Fruit fly (Drosophila melanogaster): ENCODE measurements around the gene ND-20L.
A peak's percentile ranks its signal among the peaks of the same experiment; 100 is the strongest.

ND-20L gene

dm6 chr3R:29519332-29519731 is 3.8 kb downstream of the ND-20L start (continued):
- TF ChIP-seq Blimp-1 (GFP tag; optimal IDR thresholded peaks at IDR 0.05): peak; percentile 42
- TF ChIP-seq ara (GFP tag; IDR thresholded peaks at IDR 0.05): 0 out of 2 replicates have a peak, but pooled peaks have one; percentile 28
- TF ChIP-seq CG14441 (GFP tag; IDR thresholded peaks at IDR 0.05): peak; percentile 46
- peak; percentile 31 for TF ChIP-seq PHDP (tag; optimal IDR thresholded peaks at IDR 0.05)
- no peak for TF ChIP-seq pros (GFP tag; optimal IDR thresholded peaks at IDR 0.05)
- no peak for TF ChIP-seq CG7963 (GFP tag; IDR thresholded peaks at IDR 0.05; ENCODE audit: partially characterized antibody)
- no peak for TF ChIP-seq CG3407 (GFP tag; optimal IDR thresholded peaks at IDR 0.05)
- TF ChIP-seq CG10979 (tag; optimal IDR thresholded peaks at IDR 0.05): peak; percentile 53
- peak; percentile 11 for TF ChIP-seq CG2678 (tag; optimal IDR thresholded peaks at IDR 0.05)
- TF ChIP-seq Stat92E (GFP tag; optimal IDR thresholded peaks at IDR 0.05): no peak
- no peak for TF ChIP-seq wor (GFP tag; IDR thresholded peaks at IDR 0.05)
- TF ChIP-seq Ptx1 (GFP tag; IDR thresholded peaks at IDR 0.05): peak; percentile 30; the same call in 1 of the 2 replicates
- TF ChIP-seq CG7839 (tag; optimal IDR thresholded peaks at IDR 0.05): peak; percentile 38
- TF ChIP-seq unc-4 (GFP tag; IDR thresholded peaks at IDR 0.05; ENCODE audit: partially characterized antibody): no peak
- TF ChIP-seq zen (tag; optimal IDR thresholded peaks at IDR 0.05): peak; percentile 78
- no peak for TF ChIP-seq zen2 (GFP tag; IDR thresholded peaks at IDR 0.05; ENCODE audit: partially characterized antibody)
- peak; percentile 63 for TF ChIP-seq Drgx (GFP tag; IDR thresholded peaks at IDR 0.05)
- TF ChIP-seq pan (optimal IDR thresholded peaks at IDR 0.05): no peak
- TF ChIP-seq pan (GFP tag; optimal IDR thresholded peaks at IDR 0.05 in 1 of 2, IDR thresholded peaks at IDR 0.05 in 1 of 2): peak in 1 of 2 experiments; percentile 46
- TF ChIP-seq CG1233 (GFP tag; optimal IDR thresholded peaks at IDR 0.05): no peak
- TF ChIP-seq B-H1 (GFP tag; IDR thresholded peaks at IDR 0.05): 0 out of 3 replicates have a peak, but pooled peaks have one; percentile 17
- TF ChIP-seq CG13775 (GFP tag; optimal IDR thresholded peaks at IDR 0.05): peak; percentile 39
- TF ChIP-seq CG12104 (GFP tag; optimal IDR thresholded peaks at IDR 0.05): no peak
- TF ChIP-seq CG8924 (tag; optimal IDR thresholded peaks at IDR 0.05): peak; percentile 40
- no peak for TF ChIP-seq fru (optimal IDR thresholded peaks at IDR 0.05)
- no peak for TF ChIP-seq Tbp (GFP tag; optimal IDR thresholded peaks at IDR 0.05)
- no peak for TF ChIP-seq eyg (GFP tag; optimal IDR thresholded peaks at IDR 0.05)
- TF ChIP-seq phol (tag; optimal IDR thresholded peaks at IDR 0.05): peak; percentile 62
- TF ChIP-seq CG1529 (GFP tag; optimal IDR thresholded peaks at IDR 0.05): peak; percentile 3
- peak; percentile 3 for TF ChIP-seq ewg (GFP tag; optimal IDR thresholded peaks at IDR 0.05)
- TF ChIP-seq gsb-n (tag; optimal IDR thresholded peaks at IDR 0.05): peak; percentile 36
- no peak for TF ChIP-seq CG2129 (GFP tag; IDR thresholded peaks at IDR 0.05; ENCODE audit: partially characterized antibody)
- TF ChIP-seq CG18262 (tag; optimal IDR thresholded peaks at IDR 0.05): peak; percentile 61
- peak; percentile 60 for TF ChIP-seq dmrt99B (tag; optimal IDR thresholded peaks at IDR 0.05)
- peak; percentile 4 for TF ChIP-seq trem (tag; optimal IDR thresholded peaks at IDR 0.05)
- TF ChIP-seq CG18619 (GFP tag; optimal IDR thresholded peaks at IDR 0.05): no peak
- TF ChIP-seq CG4854 (GFP tag; optimal IDR thresholded peaks at IDR 0.05): no peak
- peak; percentile 67 for TF ChIP-seq nom (GFP tag; optimal IDR thresholded peaks at IDR 0.05)
- TF ChIP-seq CG5953 (GFP tag; IDR thresholded peaks at IDR 0.05): 0 out of 2 replicates have a peak, but pooled peaks have one; percentile 20
- no peak for TF ChIP-seq dysf (GFP tag; IDR thresholded peaks at IDR 0.05)
- TF ChIP-seq CG11504 (tag; optimal IDR thresholded peaks at IDR 0.05): peak; percentile 54
- TF ChIP-seq lola (GFP tag; optimal IDR thresholded peaks at IDR 0.05): peak in 1 of 3 experiments; percentile 36
- TF ChIP-seq lbe (GFP tag; optimal IDR thresholded peaks at IDR 0.05): peak; percentile 46
- TF ChIP-seq Dll (GFP tag; IDR thresholded peaks at IDR 0.05; ENCODE audit: partially characterized antibody): no peak
- TF ChIP-seq Xrp1 (GFP tag; IDR thresholded peaks at IDR 0.05): peak; percentile 37; the same call in 1 of the 2 replicates
- TF ChIP-seq CG4424 (GFP tag; optimal IDR thresholded peaks at IDR 0.05): peak; percentile 31
- TF ChIP-seq jigr1 (GFP tag; IDR thresholded peaks at IDR 0.05): 0 out of 3 replicates have a peak, but pooled peaks have one; percentile 25
- peak; percentile 10 for TF ChIP-seq CG16815 (GFP tag; optimal IDR thresholded peaks at IDR 0.05)
- TF ChIP-seq CG12391 (tag; optimal IDR thresholded peaks at IDR 0.05): peak; percentile 39
